Worm (Caenorhabditis elegans) whole organism, L4/young adult: ENCODE results near the gene Y38H8A.7.
"Not testable (repeated sequence)": the region's sequence is repeated elsewhere in the genome, so short reads cannot be mapped to it uniquely, and the experiment has no call there.

Experiments
- W03F9.2 ChIP-seq: fragments of 150-350 bp; optimal IDR thresholded peaks from 2 replicates; lab custom pipeline; 2014; ENCODE audit warnings: missing biosample characterization, missing genetic modification characterization
- dao-5 ChIP-seq: sonication (generic microtip); optimal IDR thresholded peaks from 2 replicates; lab custom pipeline; 2016; ENCODE audit warnings: missing genotype, missing genetic modification characterization, moderate library complexity, missing compliant biosample characterization
- him-1 ChIP-seq: sonication (generic microtip); optimal IDR thresholded peaks from 2 replicates; lab custom pipeline; 2016; ENCODE audit warnings: missing genotype, missing genetic modification reagents, missing genetic modification characterization, missing compliant biosample characterization

Gene Y38H8A.7

DNA sequence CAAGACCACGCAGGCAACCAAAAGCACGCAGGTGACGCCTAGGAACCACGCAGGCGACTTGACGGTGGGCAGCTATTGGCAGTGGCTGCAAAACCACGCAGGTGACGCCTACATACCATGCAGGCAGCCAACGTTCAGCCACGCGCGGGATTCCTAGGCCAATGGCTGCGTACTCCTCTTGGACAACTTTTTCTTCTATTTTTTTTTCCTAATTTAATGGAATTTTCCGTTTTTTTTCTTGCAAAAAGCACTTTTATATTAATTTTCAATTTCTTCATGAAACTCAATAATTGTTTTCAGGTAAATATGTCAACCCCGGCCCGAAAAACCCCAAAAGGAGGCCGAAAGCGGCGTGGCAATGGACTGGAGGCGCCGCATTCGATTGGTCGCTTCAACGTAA, at the start of gene Y38H8A.7:
TSS of gene Y38H8A.7 (plus strand) at position 301 of the 400 bp plus-strand sequence.
- TF ChIP-seq dao-5 (tag; lab: Kevin White, UChicago); him-1 (tag; lab: Kevin White, UChicago); W03F9.2: not testable (repeated sequence)

DNA sequence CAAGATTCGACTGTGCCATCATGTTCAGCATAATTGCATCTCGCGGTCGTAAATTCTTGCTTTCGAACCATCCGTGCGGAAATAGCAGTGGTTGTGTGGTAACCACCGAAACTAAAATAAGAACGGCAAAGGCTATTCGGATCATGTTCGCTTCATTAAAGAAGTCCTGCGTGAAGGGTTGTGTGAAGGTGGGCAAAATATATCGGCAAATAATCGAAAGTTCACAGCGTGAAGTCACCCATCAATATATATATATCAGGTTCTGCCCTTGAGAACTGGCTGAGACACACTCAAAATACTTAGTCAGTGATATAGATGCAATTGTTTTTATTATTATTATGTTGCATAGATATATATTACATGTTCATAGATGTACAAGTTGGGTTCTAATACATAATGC, 47.3 kb upstream of the Y38H8A.7 start, which contains the start of gene Y62E10A.19:
TSS of gene Y62E10A.19 (minus strand) at position 289 of the 400 bp plus-strand sequence.
- TF ChIP-seq W03F9.2 (no peak), him-1 (tag; lab: Kevin White, UChicago) (no peak), dao-5 (tag; lab: Kevin White, UChicago) (no peak)

DNA sequence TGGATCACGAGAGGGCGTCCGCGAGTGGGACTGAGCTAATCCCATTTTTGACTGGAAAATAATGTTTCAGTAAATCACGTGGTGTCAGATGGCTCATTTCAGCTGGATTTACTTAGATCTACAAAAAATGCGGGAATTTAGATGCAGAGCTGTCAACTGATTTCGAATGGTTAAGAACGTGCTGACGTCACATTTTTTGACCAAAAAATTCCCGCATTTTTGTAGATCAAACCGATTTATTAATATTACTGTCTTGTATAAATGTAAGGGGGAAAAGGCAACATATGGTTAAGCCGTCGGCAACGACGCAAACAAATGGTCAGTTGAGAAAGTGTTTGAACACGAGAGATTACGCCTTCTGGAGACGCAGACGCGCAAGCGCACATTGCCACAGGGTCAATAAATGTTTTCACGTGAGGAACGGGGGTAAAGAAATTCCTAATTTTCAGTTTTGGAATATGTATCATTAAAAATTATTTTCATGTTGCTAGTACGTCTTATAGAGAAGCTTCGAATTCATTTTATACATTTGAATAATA, 42.4 kb upstream of the Y38H8A.7 start, which contains the start of gene gcl-1:
TSS of gene gcl-1 (minus strand) at position 51 of the 539 bp plus-strand sequence.
- TF ChIP-seq dao-5 (tag; lab: Kevin White, UChicago) (no peak), W03F9.2 (no peak), him-1 (tag; lab: Kevin White, UChicago) (no peak)

DNA sequence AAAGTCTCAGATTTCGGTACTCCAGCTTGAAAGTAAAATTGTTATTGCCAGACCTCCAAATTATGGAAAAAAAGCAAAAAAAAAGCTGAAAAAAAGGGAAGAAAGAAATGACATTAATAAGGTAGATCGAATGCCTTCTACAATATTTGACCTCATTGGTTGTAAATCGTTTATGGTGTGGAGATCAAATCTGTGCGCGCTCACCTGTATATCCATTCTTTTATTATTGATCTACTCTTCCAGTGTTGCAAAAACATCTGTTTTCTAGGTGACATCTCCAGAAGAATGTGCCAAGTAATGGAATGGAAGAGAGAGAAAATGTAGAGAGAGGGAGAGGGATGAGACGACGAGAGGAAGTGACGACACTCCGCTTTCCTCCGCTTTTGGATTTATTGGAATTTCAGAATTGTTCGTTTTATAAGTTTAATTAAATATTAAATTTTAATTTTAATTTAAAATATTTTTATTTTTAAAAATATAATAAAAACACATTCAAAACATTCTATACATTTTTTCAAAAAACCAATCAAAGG, 39.5 kb upstream of the Y38H8A.7 start, which contains the start of the genes pik-1 and aptf-2:
TSS of gene pik-1 (plus strand) at position 303 of the 533 bp plus-strand sequence.
TSS of gene aptf-2 (minus strand) at position 313 of the 533 bp plus-strand sequence.
- TF ChIP-seq dao-5 (tag; lab: Kevin White, UChicago) = no peak
- no peak for TF ChIP-seq W03F9.2
- no peak for TF ChIP-seq him-1 (tag; lab: Kevin White, UChicago)

DNA sequence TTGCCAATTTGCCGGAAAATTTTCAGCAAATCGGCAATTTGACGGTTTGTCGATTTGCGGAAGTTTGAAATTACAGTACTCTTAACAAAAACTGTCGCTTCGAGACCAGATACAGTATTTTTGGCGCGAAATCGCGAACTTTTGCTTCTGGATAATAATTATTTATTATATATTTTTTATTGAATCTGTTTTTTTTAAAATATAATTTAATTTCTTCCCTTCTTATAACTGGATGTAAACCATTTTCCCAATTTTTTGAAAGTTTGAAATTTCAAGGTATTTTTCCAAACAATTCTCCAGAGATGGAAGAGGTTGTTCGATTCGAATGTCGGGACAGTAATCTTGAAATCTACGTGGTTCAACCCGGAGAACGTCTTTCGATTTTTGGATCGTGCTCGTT, 33.1 kb upstream of the Y38H8A.7 start, which contains the start of gene nol-9:
TSS of gene nol-9 (plus strand) at position 301 of the 400 bp plus-strand sequence.
- no peak for TF ChIP-seq W03F9.2
- no peak for TF ChIP-seq him-1 (tag; lab: Kevin White, UChicago)
- no peak for TF ChIP-seq dao-5 (tag; lab: Kevin White, UChicago)

DNA sequence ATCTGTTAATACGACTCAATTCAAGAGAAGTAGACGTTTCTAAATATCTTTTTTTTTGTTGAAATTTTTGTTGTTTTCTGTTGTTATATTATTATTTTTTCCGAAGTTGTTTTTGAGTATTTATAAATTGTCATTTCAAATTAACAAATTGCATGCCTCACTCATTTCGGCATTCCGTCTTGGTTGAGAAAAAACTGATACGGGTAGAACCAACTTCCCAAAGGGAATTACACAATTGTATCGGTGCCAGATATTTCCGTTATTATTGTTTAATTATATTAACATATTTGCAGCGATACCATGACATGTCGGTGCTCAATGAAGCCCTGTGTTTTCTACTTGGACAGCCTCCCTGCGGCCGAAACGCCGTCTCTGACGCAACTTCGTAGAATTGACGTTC, 26.1 kb upstream of the Y38H8A.7 start, which contains the start of gene K09B11.4:
TSS of gene K09B11.4 (plus strand) at position 301 of the 400 bp plus-strand sequence.
- TF ChIP-seq him-1 (tag; lab: Kevin White, UChicago) (no peak), W03F9.2 (no peak), dao-5 (tag; lab: Kevin White, UChicago) (no peak)

DNA sequence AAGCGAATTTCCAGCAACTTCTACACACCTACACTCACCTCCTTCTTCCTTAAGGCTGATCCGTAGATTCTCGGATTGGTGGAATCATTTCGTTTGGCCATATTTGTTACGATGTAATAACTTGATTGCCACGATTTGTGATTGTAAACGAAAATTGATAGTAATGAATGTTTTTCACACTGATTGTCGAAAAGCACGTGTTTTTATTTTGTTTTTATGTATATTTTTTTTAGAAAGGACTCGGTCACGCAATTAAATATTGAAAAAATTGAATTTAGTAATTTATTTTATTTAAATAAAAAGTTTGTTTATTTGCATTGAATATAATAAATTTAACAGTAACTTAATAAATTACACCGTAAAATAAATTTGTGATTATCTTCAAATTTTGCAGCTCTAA, 21.4 kb upstream of the Y38H8A.7 start, which contains the start of gene K09B11.5:
TSS of gene K09B11.5 (minus strand) at position 101 of the 400 bp plus-strand sequence.
- not testable (repeated sequence) for TF ChIP-seq W03F9.2; him-1 (tag; lab: Kevin White, UChicago); dao-5 (tag; lab: Kevin White, UChicago)

DNA sequence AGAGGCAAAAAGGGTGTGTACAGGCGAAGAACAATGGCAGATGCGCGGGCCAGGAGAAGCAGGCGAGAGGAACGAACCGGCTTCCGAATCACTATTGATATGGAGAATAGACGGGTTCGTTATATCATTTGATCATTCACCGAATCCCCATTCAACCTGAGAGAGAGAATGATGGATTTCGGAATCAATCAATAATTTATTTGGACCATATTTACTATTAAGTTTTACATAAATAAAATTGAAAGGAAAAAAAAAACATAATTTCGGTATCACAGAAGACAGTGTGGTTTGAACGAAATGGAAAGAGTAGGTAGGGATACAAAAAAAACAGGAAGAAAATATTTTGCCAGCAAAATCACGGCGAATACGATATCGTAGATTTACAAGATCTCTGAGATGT, 10.0 kb upstream of the Y38H8A.7 start, which contains the start of gene mam-3:
TSS of gene mam-3 (minus strand) at position 101 of the 400 bp plus-strand sequence.
- TF ChIP-seq him-1 (tag; lab: Kevin White, UChicago) (no peak), dao-5 (tag; lab: Kevin White, UChicago) (no peak), W03F9.2 (no peak)

DNA sequence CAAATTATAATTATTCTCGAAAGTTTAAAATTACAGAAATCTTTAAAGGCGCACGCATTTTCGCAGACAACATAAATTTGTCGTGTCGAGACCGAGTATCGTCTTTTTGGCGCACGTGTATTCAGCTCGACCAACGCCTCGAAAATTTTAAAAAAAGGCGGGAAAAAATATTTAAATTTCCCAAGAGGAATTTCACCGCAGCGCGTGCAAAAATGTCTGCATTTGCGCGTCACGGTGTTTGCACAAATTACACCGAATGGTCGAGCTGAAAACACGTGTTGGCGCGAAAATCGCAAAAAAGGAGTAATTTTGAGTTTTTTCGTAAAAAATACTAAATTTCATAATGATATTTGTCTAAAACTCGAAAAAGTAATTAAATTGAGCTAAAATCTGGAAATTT, 4.6 kb upstream of the Y38H8A.7 start:
- TF ChIP-seq W03F9.2 (no peak), him-1 (tag; lab: Kevin White, UChicago) (no peak), dao-5 (tag; lab: Kevin White, UChicago) (no peak)

DNA sequence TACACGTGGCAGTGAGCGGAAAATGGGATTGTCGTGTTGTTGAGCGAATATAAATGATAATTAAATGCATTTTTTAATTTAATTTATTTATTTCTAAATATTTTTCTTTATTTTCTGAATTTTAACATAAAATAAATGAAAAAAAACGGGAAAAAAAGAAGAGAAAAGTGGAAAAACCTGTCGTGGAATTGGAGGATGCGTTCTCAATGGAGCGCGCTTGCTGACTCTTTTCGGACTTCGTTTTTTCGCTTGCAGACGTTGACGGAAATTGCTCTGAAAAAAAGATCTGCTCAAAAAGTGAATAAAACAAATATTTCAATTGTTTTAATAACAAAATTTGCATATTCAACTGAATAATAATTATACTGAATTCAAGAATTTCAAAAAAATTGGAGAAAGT, 1.8 kb upstream of the Y38H8A.7 start:
- no peak for TF ChIP-seq dao-5 (tag; lab: Kevin White, UChicago)
- TF ChIP-seq him-1 (tag; lab: Kevin White, UChicago) = no peak
- no peak for TF ChIP-seq W03F9.2

DNA sequence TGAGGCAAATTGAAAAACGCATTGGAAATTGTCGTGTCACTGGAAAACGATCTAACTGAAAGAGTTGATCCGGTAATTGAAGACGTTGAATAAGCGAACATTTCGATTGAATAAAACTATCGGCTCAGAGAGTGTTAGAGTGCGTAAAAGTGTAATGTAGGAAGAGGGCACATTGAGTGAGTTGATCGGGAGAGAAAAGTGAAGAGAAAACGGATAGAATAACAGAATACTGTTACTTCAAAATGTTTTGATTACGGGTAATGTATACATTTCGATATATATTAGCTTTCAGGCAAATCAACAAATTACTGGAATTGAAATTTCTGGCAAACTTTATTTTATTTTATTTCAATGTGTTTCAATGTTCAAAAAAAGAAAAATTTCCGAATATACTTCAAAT, 602 bp upstream of the Y38H8A.7 start, which contains the start of gene uso-1:
TSS of gene uso-1 (minus strand) at position 101 of the 400 bp plus-strand sequence.
- TF ChIP-seq W03F9.2 (no peak), him-1 (tag; lab: Kevin White, UChicago) (no peak), dao-5 (tag; lab: Kevin White, UChicago) (no peak)

DNA sequence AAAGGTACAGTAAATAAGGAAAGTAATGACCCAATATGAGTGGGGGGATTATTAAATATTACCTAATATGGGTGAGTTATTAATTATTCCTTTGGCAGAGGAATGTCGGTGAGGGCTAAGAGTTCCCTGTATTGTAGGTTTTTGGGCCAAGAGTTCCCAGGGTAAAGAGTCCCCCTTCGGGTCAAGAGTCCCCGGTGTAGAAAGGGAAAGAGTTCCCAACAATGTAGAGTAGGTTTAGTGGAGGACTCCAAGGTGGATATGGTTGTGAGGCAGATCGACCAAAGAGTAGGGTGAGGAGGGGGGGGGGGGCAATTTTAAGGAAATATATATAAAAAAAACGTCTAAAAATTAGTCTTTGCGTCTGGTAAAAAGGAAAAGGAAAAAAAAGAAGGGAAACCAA, 1.6 kb downstream of the Y38H8A.7 start:
- TF ChIP-seq W03F9.2 (no peak), him-1 (tag; lab: Kevin White, UChicago) (no peak), dao-5 (tag; lab: Kevin White, UChicago) (no peak)

DNA sequence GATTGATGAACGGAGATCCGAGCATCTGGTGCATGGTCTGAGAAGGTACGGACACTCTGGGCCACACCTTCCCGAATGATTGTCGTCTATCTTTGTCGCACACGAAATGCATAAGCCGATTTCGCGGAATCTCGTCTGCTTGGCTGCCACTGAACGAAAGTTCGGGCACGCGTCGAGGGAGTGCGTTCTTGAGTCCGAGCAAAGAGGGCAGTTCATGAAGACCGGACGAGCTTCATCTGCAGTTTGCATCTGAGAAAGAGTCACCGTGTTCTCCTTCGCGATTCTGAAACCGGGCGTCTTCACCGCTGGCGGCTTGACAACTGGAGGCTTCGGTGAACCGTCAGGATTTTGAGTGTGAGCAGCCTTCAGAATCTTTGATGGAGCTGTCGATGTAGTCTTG, 2.9 kb downstream of the Y38H8A.7 start:
- TF ChIP-seq W03F9.2 (no peak), him-1 (tag; lab: Kevin White, UChicago) (no peak), dao-5 (tag; lab: Kevin White, UChicago) (no peak)

DNA sequence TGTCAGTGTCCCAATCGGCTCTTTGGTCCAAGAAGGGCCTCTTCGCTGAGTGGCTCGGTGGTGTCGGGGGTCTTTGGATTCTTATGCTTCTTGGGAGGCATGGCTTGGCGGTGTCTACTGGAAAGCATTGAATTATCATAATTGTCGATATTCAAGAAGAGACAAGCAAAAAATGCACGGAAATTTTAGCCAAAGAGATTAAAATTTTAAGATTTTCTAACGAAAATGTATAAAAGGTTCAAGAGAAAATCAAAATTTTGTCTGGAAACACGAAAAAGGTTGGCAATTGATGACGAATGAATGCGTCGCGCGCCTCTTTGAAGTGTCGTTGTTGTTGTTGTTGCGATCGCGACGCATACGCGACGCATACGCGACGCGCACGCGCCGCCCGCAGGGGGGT, 5.6 kb downstream of the Y38H8A.7 start, which contains the start of gene Y38H8A.12:
TSS of gene Y38H8A.12 (minus strand) at position 101 of the 400 bp plus-strand sequence.
- no peak for TF ChIP-seq dao-5 (tag; lab: Kevin White, UChicago)
- TF ChIP-seq him-1 (tag; lab: Kevin White, UChicago) = no peak
- no peak for TF ChIP-seq W03F9.2
